Worm (Caenorhabditis elegans) whole organism, L2 larva: ENCODE results near the gene Y44A6D.7.

Source experiments
- C34F6.9 ChIP-seq: fragments of 150-350 bp; optimal IDR thresholded peaks from 2 replicates; lab custom pipeline; 2014; ENCODE audit warnings: missing biosample characterization, missing genetic modification characterization
- F13H6.1 ChIP-seq: sonication (generic microtip); optimal IDR thresholded peaks from 2 replicates; lab custom pipeline; 2016; ENCODE audit warnings: missing genetic modification characterization, missing compliant biosample characterization
- Y55F3AM.14 ChIP-seq: fragments of 200-800 bp; sonication (Bioruptor generic); optimal IDR thresholded peaks from 2 replicates; lab custom pipeline; 2018; ENCODE audit warnings: mild to moderate bottlenecking, missing genetic modification characterization, missing compliant biosample characterization
- alr-1 ChIP-seq: fragments of 150-350 bp; optimal IDR thresholded peaks from 2 replicates; lab custom pipeline; 2014; ENCODE audit warnings: missing biosample characterization, missing genetic modification characterization
- ceh-16 ChIP-seq: fragments of 150-350 bp; optimal IDR thresholded peaks from 2 replicates; lab custom pipeline; 2014; ENCODE audit warnings: missing biosample characterization, missing genetic modification characterization
- crh-2 ChIP-seq: sonication (generic microtip); optimal IDR thresholded peaks from 2 replicates; lab custom pipeline; 2017; ENCODE audit warnings: missing biosample characterization, missing genetic modification characterization
- dmd-4 ChIP-seq: sonication (generic microtip); optimal IDR thresholded peaks from 2 replicates; lab custom pipeline; 2017; ENCODE audit warnings: missing biosample characterization, missing genetic modification characterization
- egl-27 ChIP-seq: sonication (generic microtip); optimal IDR thresholded peaks from 3 replicates; lab custom pipeline; 2017; ENCODE audit warnings: missing biosample characterization, missing genetic modification reagents, missing genetic modification characterization
- elt-1 ChIP-seq: fragments of 150-350 bp; optimal IDR thresholded peaks from 2 replicates; lab custom pipeline; 2014; ENCODE audit warnings: missing biosample characterization, missing genetic modification characterization
- fos-1 ChIP-seq: fragments of 150-350 bp; optimal IDR thresholded peaks from 2 replicates; lab custom pipeline; 2014; ENCODE audit warnings: missing biosample characterization, missing genetic modification characterization
- gmeb-1 ChIP-seq: fragments of 150-350 bp; optimal IDR thresholded peaks from 2 replicates; lab custom pipeline; 2014; ENCODE audit warnings: missing biosample characterization, missing genetic modification characterization
- lin-11 ChIP-seq: fragments of 150-350 bp; sonication (generic microtip); optimal IDR thresholded peaks from 2 replicates; lab custom pipeline; 2014; ENCODE audit warnings: missing biosample characterization, missing genetic modification characterization, inconsistent platforms, mixed read lengths
- lin-39 ChIP-seq: fragments of 150-350 bp; optimal IDR thresholded peaks from 2 replicates; lab custom pipeline; 2014; ENCODE audit warnings: missing biosample characterization, missing genetic modification reagents, missing genetic modification characterization
- lsy-2 ChIP-seq, 2 experiments: fragments of 150-350 bp in 1 of 2; sonication (generic microtip) in 1 of 2; optimal IDR thresholded peaks; 2 replicates each; lab custom pipeline; 2014 to 2017; ENCODE audit warnings: missing biosample characterization in 2 of 2, missing genetic modification characterization in 2 of 2
- mab-5 ChIP-seq: fragments of 150-350 bp; optimal IDR thresholded peaks from 2 replicates; lab custom pipeline; 2014; ENCODE audit warnings: missing biosample characterization, missing genetic modification characterization
- mdl-1 ChIP-seq, 2 experiments: fragments of 150-350 bp in 1 of 2; sonication (generic microtip) in 1 of 2; optimal IDR thresholded peaks; 2 replicates each; lab custom pipeline; 2017; ENCODE audit warnings: missing biosample characterization in 2 of 2, missing genetic modification characterization in 2 of 2
- nhr-10 ChIP-seq: sonication (generic microtip); optimal IDR thresholded peaks from 2 replicates; lab custom pipeline; 2017; ENCODE audit warnings: missing biosample characterization, missing genetic modification characterization
- nhr-11 ChIP-seq: fragments of 150-350 bp; optimal IDR thresholded peaks from 2 replicates; lab custom pipeline; 2014; ENCODE audit warnings: missing biosample characterization, missing genetic modification characterization
- nhr-129 ChIP-seq: fragments of 150-350 bp; optimal IDR thresholded peaks from 2 replicates; lab custom pipeline; 2014; ENCODE audit warnings: missing biosample characterization, missing genetic modification characterization
- nhr-21 ChIP-seq: fragments of 150-350 bp; optimal IDR thresholded peaks from 2 replicates; lab custom pipeline; 2014; ENCODE audit warnings: missing biosample characterization, missing genetic modification characterization
- nhr-23 ChIP-seq: fragments of 150-350 bp; optimal IDR thresholded peaks from 2 replicates; lab custom pipeline; 2014; ENCODE audit warnings: missing biosample characterization, missing genetic modification reagents, missing genetic modification characterization
- nhr-237 ChIP-seq: fragments of 150-350 bp; optimal IDR thresholded peaks from 2 replicates; lab custom pipeline; 2014; ENCODE audit warnings: missing biosample characterization, missing genetic modification characterization
- nhr-25 ChIP-seq: fragments of 150-350 bp; sonication (generic microtip); optimal IDR thresholded peaks from 3 replicates; lab custom pipeline; 2014; ENCODE audit warnings: missing biosample characterization, missing genetic modification characterization
- nhr-77 ChIP-seq: fragments of 150-350 bp; optimal IDR thresholded peaks from 2 replicates; lab custom pipeline; 2014; ENCODE audit warnings: missing biosample characterization, missing genetic modification characterization
- sem-4 ChIP-seq: fragments of 150-350 bp; optimal IDR thresholded peaks from 2 replicates; lab custom pipeline; 2014; ENCODE audit warnings: missing biosample characterization, missing genetic modification reagents, missing genetic modification characterization
- skn-1 ChIP-seq: sonication (generic microtip); optimal IDR thresholded peaks from 2 replicates; lab custom pipeline; 2017; ENCODE audit warnings: missing biosample characterization, missing genetic modification characterization
- sma-3 ChIP-seq: sonication (generic microtip); optimal IDR thresholded peaks from 2 replicates; lab custom pipeline; 2016; ENCODE audit warnings: missing genetic modification reagents, missing genetic modification characterization, missing compliant biosample characterization
- sma-9 ChIP-seq, 2 experiments: fragments of 150-350 bp in 1 of 2; sonication (generic microtip) in 1 of 2; optimal IDR thresholded peaks; 2 replicates each; lab custom pipeline; 2014 to 2016; ENCODE audit warnings: missing genetic modification characterization in 2 of 2, mild to moderate bottlenecking in 1 of 2, missing biosample characterization in 1 of 2, missing compliant biosample characterization in 1 of 2, missing genetic modification reagents in 1 of 2, moderate library complexity in 1 of 2
- unc-39 ChIP-seq: fragments of 150-350 bp; optimal IDR thresholded peaks from 2 replicates; lab custom pipeline; 2014; ENCODE audit warnings: missing biosample characterization, missing genetic modification characterization
- unc-55 ChIP-seq: fragments of 150-350 bp; sonication (generic microtip); optimal IDR thresholded peaks from 3 replicates; lab custom pipeline; 2014; ENCODE audit warnings: missing biosample characterization, missing genetic modification reagents, missing genetic modification characterization
- unc-62 ChIP-seq: fragments of 150-350 bp; optimal IDR thresholded peaks from 2 replicates; lab custom pipeline; 2014; ENCODE audit warnings: missing biosample characterization, missing genetic modification reagents, missing genetic modification characterization
- zag-1 ChIP-seq: fragments of 150-350 bp; optimal IDR thresholded peaks from 2 replicates; lab custom pipeline; 2014; ENCODE audit warnings: missing biosample characterization, missing genetic modification characterization
- ztf-1 ChIP-seq: fragments of 200-800 bp; sonication (Bioruptor generic); conservative IDR thresholded peaks from 2 replicates; pipeline ENCODE4 v1.3.6; 2022; ENCODE audit warnings: missing genetic modification characterization, missing compliant biosample characterization
- ztf-11 ChIP-seq: sonication (generic microtip); optimal IDR thresholded peaks from 2 replicates; lab custom pipeline; 2017; ENCODE audit warnings: missing biosample characterization, missing genetic modification characterization
- ztf-4 ChIP-seq: fragments of 150-350 bp; optimal IDR thresholded peaks from 2 replicates; lab custom pipeline; 2014; ENCODE audit warnings: missing biosample characterization, missing genetic modification characterization

The Y44A6D.7 gene

DNA sequence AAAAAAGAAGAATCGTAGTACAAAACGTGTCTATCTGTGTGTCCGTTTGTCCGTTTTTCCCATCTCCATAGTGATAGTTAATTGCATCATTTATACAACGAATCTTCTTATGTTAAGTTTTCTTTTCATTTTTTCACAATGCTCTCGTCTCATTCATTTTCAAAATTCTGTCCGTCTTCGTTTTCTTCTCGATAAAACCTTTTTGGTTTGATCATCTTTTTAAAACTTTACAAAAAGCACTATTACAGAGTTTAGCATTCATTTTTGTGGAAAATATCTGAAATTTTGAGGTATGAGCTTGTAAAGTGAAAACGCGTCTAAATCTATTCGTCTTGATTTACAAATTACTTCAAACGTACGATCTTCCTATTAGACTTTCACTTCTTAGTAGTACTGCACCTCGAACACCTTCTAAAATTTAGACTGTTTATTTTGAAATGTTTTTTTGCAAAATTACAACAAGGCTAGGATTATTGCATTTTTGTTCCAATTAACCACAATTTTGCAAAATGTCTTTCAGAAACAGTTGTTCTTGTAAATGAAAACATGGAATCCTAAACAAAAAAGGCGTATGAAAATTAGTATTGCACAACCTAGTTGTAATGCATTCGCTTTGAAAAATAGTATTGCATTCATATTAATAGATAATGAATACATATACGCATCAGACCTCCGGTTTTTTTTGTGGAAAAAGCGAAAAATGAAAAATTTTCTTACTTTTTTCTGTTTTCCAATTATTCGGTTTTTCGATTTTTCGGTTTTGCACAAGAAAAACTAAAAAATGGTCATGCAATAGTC is 29.3 kb upstream of the Y44A6D.7 start (continued):
- no peak for TF ChIP-seq skn-1 (tag; lab: Kevin White, UChicago)
- TF ChIP-seq dmd-4 = no peak
- no peak for TF ChIP-seq nhr-11 (tag; lab: Kevin White, UChicago)
- TF ChIP-seq alr-1 (tag; lab: Kevin White, UChicago) = no peak
- TF ChIP-seq nhr-237 (tag; lab: Kevin White, UChicago) = no peak
- no peak for TF ChIP-seq sma-3
- TF ChIP-seq nhr-129 (tag; lab: Kevin White, UChicago) = no peak
- no peak for TF ChIP-seq ztf-1 (GFP tag; lab: Robert Waterston, UW)
- TF ChIP-seq nhr-21 (tag; lab: Kevin White, UChicago) = peak; percentile 23
- TF ChIP-seq unc-55 = no peak

DNA sequence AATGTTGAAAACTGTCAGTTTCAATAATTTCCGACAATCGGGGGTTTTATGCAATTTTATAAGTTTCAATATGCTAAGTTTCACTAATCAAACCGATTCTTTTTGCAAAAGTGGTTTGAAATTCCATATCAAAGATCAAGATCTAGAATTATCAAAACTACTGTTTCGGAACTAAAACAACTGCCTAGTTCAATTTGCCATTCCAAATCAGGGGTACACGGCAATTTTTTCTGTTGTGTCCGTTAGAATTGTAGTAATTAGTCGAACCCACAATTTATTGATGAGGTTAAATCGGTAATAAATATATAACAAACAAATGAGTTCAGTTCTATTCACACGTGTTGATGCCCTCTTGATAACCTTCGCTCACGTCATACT is 28.7 kb upstream of the Y44A6D.7 start:
- TF ChIP-seq lin-39 (tag; lab: Kevin White, UChicago) (no peak), elt-1 (no peak), gmeb-1 (tag; lab: Kevin White, UChicago) (no peak), mdl-1 (tag; optimal IDR thresholded peaks at IDR 0.05; lab: Kevin White, UChicago) (no peak), nhr-237 (tag; lab: Kevin White, UChicago) (no peak), alr-1 (tag; lab: Kevin White, UChicago) (no peak), ztf-11 (tag; lab: Kevin White, UChicago) (no peak), egl-27 (tag; lab: Kevin White, UChicago) (no peak), unc-39 (no peak), nhr-11 (tag; lab: Kevin White, UChicago) (no peak), nhr-25 (tag; lab: Kevin White, UChicago) (no peak), sma-3 (no peak), ztf-4 (tag; lab: Kevin White, UChicago) (no peak), unc-62 (GFP tag; lab: Kevin White, UChicago) (no peak), fos-1 (tag; lab: Kevin White, UChicago) (no peak), nhr-10 (tag; lab: Kevin White, UChicago) (no peak), F13H6.1 (tag; lab: Kevin White, UChicago) (no peak), nhr-23 (tag; lab: Kevin White, UChicago) (no peak), crh-2 (tag; lab: Kevin White, UChicago) (no peak)

- TF ChIP-seq nhr-77 = no peak
- TF ChIP-seq lin-11 = peak; percentile 75
- TF ChIP-seq nhr-129 (tag; lab: Kevin White, UChicago) = peak; percentile 64
- no peak for TF ChIP-seq ceh-16 (tag; lab: Kevin White, UChicago)
- TF ChIP-seq ztf-1 (GFP tag; lab: Robert Waterston, UW) = 0 out of 2 replicates have a peak, but pooled peaks have one; percentile 79
- TF ChIP-seq egl-27 (tag; lab: Kevin White, UChicago) = peak; percentile 16
- TF ChIP-seq unc-55 = peak; percentile 90
- no peak for TF ChIP-seq nhr-11 (tag; lab: Kevin White, UChicago)
- TF ChIP-seq unc-62 (GFP tag; lab: Kevin White, UChicago) = no peak
- TF ChIP-seq crh-2 (tag; lab: Kevin White, UChicago) = peak; percentile 76
- TF ChIP-seq sma-9 (GFP tag; optimal IDR thresholded peaks at IDR 0.05; lab: Kevin White, UChicago) = no peak
- no peak for TF ChIP-seq sma-9 (tag; optimal IDR thresholded peaks at IDR 0.05; lab: Kevin White, UChicago)
- peak; percentile 75 for TF ChIP-seq C34F6.9 (tag; lab: Kevin White, UChicago)
- peak in 1 of 2 experiments; percentile 73 for TF ChIP-seq mdl-1 (tag; optimal IDR thresholded peaks at IDR 0.05; lab: Kevin White, UChicago)
- TF ChIP-seq zag-1 = peak; percentile 85
- peak; percentile 91 for TF ChIP-seq Y55F3AM.14 (GFP tag; lab: Kevin White, UChicago)
- TF ChIP-seq nhr-25 (tag; lab: Kevin White, UChicago) = no peak
- TF ChIP-seq F13H6.1 (tag; lab: Kevin White, UChicago) = peak; percentile 53
- TF ChIP-seq mab-5 (tag; lab: Kevin White, UChicago) = peak; percentile 22
- TF ChIP-seq sem-4 (tag; lab: Kevin White, UChicago) = peak; percentile 36
- TF ChIP-seq lsy-2 (tag; optimal IDR thresholded peaks at IDR 0.05; lab: Kevin White, UChicago) = peak; percentile 29 to 57
- TF ChIP-seq nhr-23 (tag; lab: Kevin White, UChicago) = no peak
Measured at ce11 chrV:20789105-20789504, 25.4 kb upstream of the Y44A6D.7 start, which contains the start of gene tpan-1. tpan-1 (plus strand) TSS chrV:20789502.
